Fruit fly (Drosophila melanogaster): ENCODE data around the gene Gr22f.

Gene Gr22f

dm6 chr2L:1727826-1728619 lies 28.2 kb downstream of the Gr22f start (continued):
- peak; percentile 79 for TF ChIP-seq Jarid2 (GFP tag; optimal IDR thresholded peaks at IDR 0.05)
- TF ChIP-seq CG10431 (GFP tag; optimal IDR thresholded peaks at IDR 0.05): peak; percentile 98
- TF ChIP-seq fd3F (GFP tag; optimal IDR thresholded peaks at IDR 0.05): peak; percentile 98
- peak; percentile 90 for TF ChIP-seq Gug (GFP tag; IDR thresholded peaks at IDR 0.05)
- no peak for TF ChIP-seq HLHmδ (GFP tag; optimal IDR thresholded peaks at IDR 0.05)
- TF ChIP-seq B-H1 (GFP tag; IDR thresholded peaks at IDR 0.05): peak; percentile 90
- peak; percentile 93 for TF ChIP-seq MBD-R2 (GFP tag; IDR thresholded peaks at IDR 0.05)
- TF ChIP-seq mld (GFP tag; IDR thresholded peaks at IDR 0.05; ENCODE audit: partially characterized antibody): peak; percentile 87; the same call in 2 of the 3 replicates

DNA sequence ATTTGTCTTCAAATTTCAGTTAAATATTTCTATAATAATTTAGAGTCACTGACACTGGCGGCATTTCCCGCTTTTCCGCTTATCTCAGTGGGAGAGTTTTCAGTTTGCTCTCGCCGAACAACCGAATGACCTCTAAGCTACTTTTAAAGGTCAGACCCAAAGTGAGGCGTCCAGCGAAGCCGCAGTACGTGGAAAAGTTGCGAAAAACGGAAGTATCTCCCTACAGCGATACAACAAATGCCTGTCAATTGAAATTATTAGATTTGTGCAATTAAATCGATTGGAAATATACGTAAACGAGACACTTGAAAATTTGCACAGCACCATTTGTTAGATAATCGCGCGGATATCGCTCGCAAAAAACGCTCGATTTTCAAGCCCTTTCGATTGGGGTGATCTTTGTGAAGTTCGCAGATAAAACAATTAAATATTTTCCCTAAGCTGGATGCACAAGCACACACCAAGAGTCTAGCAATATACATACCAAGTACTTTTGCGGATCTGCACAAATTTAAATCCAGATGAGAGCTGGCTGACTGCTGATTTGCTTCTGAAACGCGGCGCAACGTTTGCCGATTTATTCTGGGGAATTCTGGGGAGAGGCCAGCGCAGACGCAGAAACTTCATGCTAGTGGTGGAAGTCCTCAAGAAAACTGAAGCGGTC lies 29.0 kb downstream of the Gr22f start:
- TF ChIP-seq ab (GFP tag; optimal IDR thresholded peaks at IDR 0.05) (peak; percentile 45), Lhr (GFP tag; optimal IDR thresholded peaks at IDR 0.05) (no peak), bigmax (GFP tag; optimal IDR thresholded peaks at IDR 0.05) (no peak), CG7372 (GFP tag; IDR thresholded peaks at IDR 0.05) (no peak), ERR (GFP tag; optimal IDR thresholded peaks at IDR 0.05) (peak; percentile 98), kah (GFP tag; optimal IDR thresholded peaks at IDR 0.05) (peak; percentile 86), Side (GFP tag; optimal IDR thresholded peaks at IDR 0.05) (no peak), H2.0 (GFP tag; IDR thresholded peaks at IDR 0.05) (no peak), phol (tag; optimal IDR thresholded peaks at IDR 0.05) (peak; percentile 92), ems (GFP tag; optimal IDR thresholded peaks at IDR 0.05) (no peak), pum (GFP tag; optimal IDR thresholded peaks at IDR 0.05) (no peak), Asciz (GFP tag; optimal IDR thresholded peaks at IDR 0.05) (no peak), pita (GFP tag; optimal IDR thresholded peaks at IDR 0.05) (no peak), CoRest (tag; optimal IDR thresholded peaks at IDR 0.05) (no peak), Gug (GFP tag; IDR thresholded peaks at IDR 0.05) (no peak), CG7987 (GFP tag; optimal IDR thresholded peaks at IDR 0.05) (peak; percentile 79), TFAM (GFP tag; optimal IDR thresholded peaks at IDR 0.05) (no peak), fu2 (GFP tag; optimal IDR thresholded peaks at IDR 0.05) (no peak), CG5245 (GFP tag; optimal IDR thresholded peaks at IDR 0.05) (no peak), CG10321 (GFP tag; IDR thresholded peaks at IDR 0.05) (no peak), CG2129 (GFP tag; IDR thresholded peaks at IDR 0.05; ENCODE audit: partially characterized antibody) (no peak), CG34422 (GFP tag; IDR thresholded peaks at IDR 0.05) (no peak), z (GFP tag; IDR thresholded peaks at IDR 0.05) (no peak), CG9797 (GFP tag; optimal IDR thresholded peaks at IDR 0.05) (no peak), CG30403 (GFP tag; optimal IDR thresholded peaks at IDR 0.05) (no peak), slp2 (GFP tag; optimal IDR thresholded peaks at IDR 0.05) (no peak), wdn (GFP tag; IDR thresholded peaks at IDR 0.05) (no peak), chinmo (GFP tag; IDR thresholded peaks at IDR 0.05; ENCODE audit: partially characterized antibody) (no peak), stc (GFP tag; IDR thresholded peaks at IDR 0.05) (no peak), Deaf1 (tag; optimal IDR thresholded peaks at IDR 0.05) (no peak), cas (GFP tag; IDR thresholded peaks at IDR 0.05) (no peak), CG4424 (GFP tag; optimal IDR thresholded peaks at IDR 0.05) (no peak), Neu2 (GFP tag; optimal IDR thresholded peaks at IDR 0.05; ENCODE audit: borderline replicate concordance) (no peak), Abd-B (GFP tag; optimal IDR thresholded peaks at IDR 0.05) (no peak), grau (tag; optimal IDR thresholded peaks at IDR 0.05) (no peak), CG2116 (GFP tag; optimal IDR thresholded peaks at IDR 0.05) (no peak), CG4730 (GFP tag; IDR thresholded peaks at IDR 0.05) (no peak), peb (GFP tag; IDR thresholded peaks at IDR 0.05) (no peak), unc-4 (GFP tag; IDR thresholded peaks at IDR 0.05; ENCODE audit: partially characterized antibody) (no peak), sisA (GFP tag; IDR thresholded peaks at IDR 0.05) (no peak), grn (GFP tag; optimal IDR thresholded peaks at IDR 0.05) (no peak)
